Worm (Caenorhabditis elegans): ENCODE data around the gene K07H8.11.

The K07H8.11 gene

ce11 chrIV:8312846-8313245 is 37.7 kb upstream of the K07H8.11 start, which contains the start of gene F35H10.10:
F35H10.10 (minus strand) TSS chrIV:8312946.
- no peak for TF ChIP-seq hlh-26 (GFP tag; conservative IDR thresholded peaks at IDR 0.05)
- no peak for TF ChIP-seq nfyb-1 (GFP tag; IDR thresholded peaks at IDR 0.05)
- no peak for TF ChIP-seq zfh-2 (GFP tag; conservative IDR thresholded peaks at IDR 0.05)
- no peak for TF ChIP-seq ztf-3 (GFP tag; optimal IDR thresholded peaks at IDR 0.05)
- TF ChIP-seq lsy-27 (tag; optimal IDR thresholded peaks at IDR 0.05; ENCODE audit: borderline replicate concordance, insufficient read depth) = no peak
- TF ChIP-seq unc-130 (GFP tag; optimal IDR thresholded peaks at IDR 0.05) = no peak
- no peak for TF ChIP-seq akir-1 (GFP tag; optimal IDR thresholded peaks at IDR 0.05)
- TF ChIP-seq tbx-9 (tag; optimal IDR thresholded peaks at IDR 0.05; ENCODE audit: borderline replicate concordance) = no peak
- no peak for TF ChIP-seq rec-8 (tag; optimal IDR thresholded peaks at IDR 0.05)
- no peak for TF ChIP-seq F57C9.4 (tag; optimal IDR thresholded peaks at IDR 0.05)
- no peak for TF ChIP-seq hlh-12 (tag; optimal IDR thresholded peaks at IDR 0.05)
- TF ChIP-seq snpc-1.3 (tag; optimal IDR thresholded peaks at IDR 0.05; ENCODE audit: insufficient read depth) = no peak
- no peak for TF ChIP-seq T07F8.4 (tag; optimal IDR thresholded peaks at IDR 0.05)
- no peak for TF ChIP-seq lin-40 (tag; optimal IDR thresholded peaks at IDR 0.05)

DNA sequence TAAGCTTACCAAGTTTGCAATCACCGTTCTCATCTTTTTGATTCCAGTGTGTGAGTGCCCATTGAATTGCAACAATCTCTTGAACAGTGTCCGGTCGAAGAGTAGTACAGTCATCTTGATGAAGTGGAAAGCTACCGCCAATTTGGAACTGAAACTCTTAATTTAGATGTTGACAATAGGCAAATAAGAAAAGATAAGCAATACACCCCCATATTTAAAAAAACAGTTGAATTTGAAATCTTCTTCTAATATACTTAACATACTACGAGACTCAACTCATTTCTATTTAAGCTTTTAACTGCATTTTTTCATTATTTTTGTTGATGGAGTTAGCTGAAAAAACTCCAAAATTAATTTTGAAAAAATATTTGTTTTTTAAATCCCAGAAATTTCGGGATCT is 37.0 kb upstream of the K07H8.11 start:
- no peak for TF ChIP-seq tlf-1 (GFP tag; optimal IDR thresholded peaks at IDR 0.05)
- TF ChIP-seq akir-1 (GFP tag; optimal IDR thresholded peaks at IDR 0.05) = no peak
- TF ChIP-seq ceh-100 (GFP tag; IDR thresholded peaks at IDR 0.05) = no peak
- TF ChIP-seq C06A6.2 (GFP tag; conservative IDR thresholded peaks at IDR 0.05) = no peak
- TF ChIP-seq F22D6.2 (tag; optimal IDR thresholded peaks at IDR 0.05) = no peak
- TF ChIP-seq unc-62 (GFP tag; optimal IDR thresholded peaks at IDR 0.05) = no peak
- TF ChIP-seq F52B5.7 (tag; optimal IDR thresholded peaks at IDR 0.05) = no peak
- no peak for TF ChIP-seq egl-44 (GFP tag; IDR thresholded peaks at IDR 0.05)
- TF ChIP-seq tbx-9 (tag; optimal IDR thresholded peaks at IDR 0.05; ENCODE audit: borderline replicate concordance) = no peak

- TF ChIP-seq repo-1 (tag; optimal IDR thresholded peaks at IDR 0.05) (peak; percentile 59), hlh-26 (GFP tag; conservative IDR thresholded peaks at IDR 0.05) (no peak)
Measured at ce11 chrIV:8307408-8307807, 32.3 kb upstream of the K07H8.11 start.

DNA sequence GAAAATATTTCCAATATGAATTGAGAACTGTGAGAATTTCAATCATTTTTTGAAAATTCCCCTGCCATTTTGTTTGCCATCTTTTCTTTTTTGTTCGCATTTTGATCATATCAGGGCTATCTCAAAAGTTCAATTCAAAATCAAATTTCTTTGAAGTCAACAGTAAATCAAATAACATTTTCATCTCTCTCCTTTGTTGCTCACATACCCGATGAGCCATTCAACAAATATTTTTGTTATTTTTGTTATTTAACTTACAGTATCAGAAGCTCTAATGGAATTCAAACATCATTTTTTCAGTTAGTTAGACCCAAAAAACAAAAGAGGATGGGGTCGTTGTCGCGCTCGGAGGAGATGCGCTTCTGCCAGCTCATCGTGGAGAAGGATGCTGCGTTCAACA is 28.5 kb upstream of the K07H8.11 start, which contains the start of gene vha-5:
vha-5 (plus strand) TSS at position 301 of the 400 bp plus-strand sequence.
- TF ChIP-seq egl-44 (GFP tag; IDR thresholded peaks at IDR 0.05) = no peak
- TF ChIP-seq sea-2 (GFP tag; IDR thresholded peaks at IDR 0.05) = no peak
- no peak for TF ChIP-seq ceh-100 (GFP tag; IDR thresholded peaks at IDR 0.05)
- no peak for TF ChIP-seq F39B2.1 (GFP tag; IDR thresholded peaks at IDR 0.05)
- no peak for TF ChIP-seq fkh-3 (tag; optimal IDR thresholded peaks at IDR 0.05)
- TF ChIP-seq Y95B8A.8 (GFP tag; IDR thresholded peaks at IDR 0.05) = no peak
- no peak for TF ChIP-seq dox-1 (GFP tag; IDR thresholded peaks at IDR 0.05)
- TF ChIP-seq ets-4 (GFP tag; optimal IDR thresholded peaks at IDR 0.05) = no peak
- no peak for TF ChIP-seq xnd-1 (tag; optimal IDR thresholded peaks at IDR 0.05)
- TF ChIP-seq ekl-4 (GFP tag; IDR thresholded peaks at IDR 0.05) = no peak

ce11 chrIV:8302648-8303161 is 27.6 kb upstream of the K07H8.11 start:
- TF ChIP-seq rec-8 (tag; optimal IDR thresholded peaks at IDR 0.05) (no peak), nhr-27 (tag; optimal IDR thresholded peaks at IDR 0.05) (no peak), nhr-120 (GFP tag; IDR thresholded peaks at IDR 0.05) (no peak), let-526 (GFP tag; IDR thresholded peaks at IDR 0.05) (no peak), somi-1 (GFP tag; optimal IDR thresholded peaks at IDR 0.05) (no peak), F57C9.4 (tag; optimal IDR thresholded peaks at IDR 0.05) (no peak), ceh-100 (GFP tag; IDR thresholded peaks at IDR 0.05) (no peak), rpc-1 (optimal IDR thresholded peaks at IDR 0.05) (no peak), rpc-1 (tag; optimal IDR thresholded peaks at IDR 0.05) (no peak), pbrm-1 (GFP tag; IDR thresholded peaks at IDR 0.05) (no peak), efl-1 (GFP tag; optimal IDR thresholded peaks at IDR 0.05) (no peak), Y67H2A.10 (GFP tag; conservative IDR thresholded peaks at IDR 0.05) (no peak)

All from whole organism, young adult.